Fruit fly (Drosophila melanogaster): ENCODE results near the gene tin.

Gene tin

DNA sequence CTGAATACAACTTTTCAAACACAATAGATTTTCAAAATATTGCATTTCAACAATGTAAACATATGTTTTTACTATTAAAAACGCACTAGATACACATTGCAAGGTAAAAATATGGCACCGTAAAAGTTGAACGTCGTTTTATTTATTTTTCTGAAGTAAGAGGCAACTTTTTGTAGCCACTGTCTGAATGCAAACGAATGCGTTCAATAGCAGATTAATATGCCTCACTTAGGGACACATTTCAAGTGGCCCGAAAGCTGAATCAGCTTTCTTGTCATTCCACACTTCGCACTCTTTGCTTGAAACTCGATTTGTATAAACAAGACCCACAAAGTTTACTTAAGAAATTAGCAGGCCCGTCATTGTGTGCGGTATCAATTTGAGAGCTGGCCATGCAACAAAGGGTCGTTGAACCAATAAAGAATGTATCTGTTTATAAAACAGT, 28.9 kb upstream of the tin start (continued):
- TF ChIP-seq CG6792 (GFP tag; optimal IDR thresholded peaks at IDR 0.05) (no peak), ss (GFP tag; optimal IDR thresholded peaks at IDR 0.05) (no peak), CG3032 (tag; optimal IDR thresholded peaks at IDR 0.05) (peak; percentile 1), Hr38 (GFP tag; optimal IDR thresholded peaks at IDR 0.05) (no peak), esn (GFP tag; optimal IDR thresholded peaks at IDR 0.05) (no peak), OdsH (GFP tag; optimal IDR thresholded peaks at IDR 0.05) (no peak), Eip93F (GFP tag; optimal IDR thresholded peaks at IDR 0.05) (peak; percentile 66), Met (GFP tag; optimal IDR thresholded peaks at IDR 0.05) (peak; percentile 65), CG11902 (GFP tag; optimal IDR thresholded peaks at IDR 0.05) (no peak), CG8632 (GFP tag; optimal IDR thresholded peaks at IDR 0.05) (no peak), dsx (GFP tag; optimal IDR thresholded peaks at IDR 0.05; ENCODE audit: poor library complexity, severe bottlenecking) (no peak), CG3919 (GFP tag; optimal IDR thresholded peaks at IDR 0.05) (no peak), CG6163 (GFP tag; IDR thresholded peaks at IDR 0.05) (no peak), fd59A (GFP tag; optimal IDR thresholded peaks at IDR 0.05) (no peak), lz (GFP tag; optimal IDR thresholded peaks at IDR 0.05) (peak; percentile 20)

DNA sequence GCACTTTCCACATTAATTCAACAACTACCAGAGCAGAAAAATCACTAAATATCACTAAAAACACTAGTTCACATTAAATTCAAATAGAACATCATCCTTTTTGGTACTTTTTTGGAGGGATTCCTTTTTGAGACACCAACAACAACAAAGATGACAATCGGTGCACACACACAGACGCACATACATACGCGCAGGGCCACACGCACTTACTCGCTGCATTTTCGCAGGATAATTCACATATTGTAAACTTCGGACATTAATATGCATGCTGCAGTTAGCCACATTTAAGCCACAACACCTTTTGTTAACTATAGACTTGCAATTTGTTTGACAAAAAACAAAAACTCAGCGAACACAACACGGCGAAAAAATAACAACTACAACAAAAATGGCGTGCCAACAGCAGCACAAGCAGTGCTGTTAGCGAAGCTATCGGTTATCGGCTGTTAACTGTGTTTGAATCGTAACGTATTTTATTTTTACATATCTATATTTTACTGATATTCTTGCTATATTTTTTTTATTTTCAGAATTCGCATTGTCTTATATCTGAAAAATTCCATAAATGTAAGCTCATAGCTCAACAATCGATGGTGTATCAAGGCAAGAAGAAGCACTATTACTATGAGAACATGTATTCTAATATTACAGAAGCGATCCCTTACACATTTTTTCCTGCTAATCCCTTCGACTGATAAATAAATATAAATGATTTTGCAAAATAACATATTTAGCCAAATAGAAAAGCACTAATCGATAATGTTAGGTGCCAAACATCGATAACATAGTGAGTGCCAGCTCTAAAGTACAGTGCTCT, 19.2 kb upstream of the tin start:
- TF ChIP-seq Ets21C (GFP tag; optimal IDR thresholded peaks at IDR 0.05): no peak
- TF ChIP-seq esn (GFP tag; optimal IDR thresholded peaks at IDR 0.05): peak; percentile 14

DNA sequence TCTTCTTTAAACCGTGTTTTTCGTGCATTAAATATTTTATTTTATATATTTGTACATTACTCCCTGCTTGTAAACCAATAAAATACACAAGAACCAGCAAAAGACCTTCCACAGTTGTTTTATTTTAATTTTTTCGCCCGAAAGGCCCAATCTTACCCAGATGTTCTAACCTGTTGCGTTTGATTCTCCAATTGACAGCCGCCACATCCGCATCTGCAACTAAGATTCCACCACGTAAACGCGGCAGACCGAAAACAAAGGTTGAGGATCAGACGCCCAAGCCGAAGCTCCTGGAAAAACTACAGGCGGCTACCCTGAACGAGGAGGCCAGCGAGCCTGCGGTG, 18.6 kb upstream of the tin start:
- TF ChIP-seq CG8119 (GFP tag; IDR thresholded peaks at IDR 0.05): no peak
- TF ChIP-seq Ets96B (tag; optimal IDR thresholded peaks at IDR 0.05): no peak
- TF ChIP-seq Sox15 (GFP tag; optimal IDR thresholded peaks at IDR 0.05): no peak
- no peak for TF ChIP-seq CG32006 (GFP tag; optimal IDR thresholded peaks at IDR 0.05)
- TF ChIP-seq Eip75B (GFP tag; optimal IDR thresholded peaks at IDR 0.05): no peak
- no peak for TF ChIP-seq CG3919 (GFP tag; optimal IDR thresholded peaks at IDR 0.05)
- TF ChIP-seq dsx (GFP tag; optimal IDR thresholded peaks at IDR 0.05; ENCODE audit: poor library complexity, severe bottlenecking): no peak
- TF ChIP-seq fd59A (GFP tag; optimal IDR thresholded peaks at IDR 0.05): no peak
- TF ChIP-seq CG31627 (GFP tag; optimal IDR thresholded peaks at IDR 0.05): no peak
- TF ChIP-seq net (GFP tag; optimal IDR thresholded peaks at IDR 0.05): no peak
- no peak for TF ChIP-seq CG1621 (tag; optimal IDR thresholded peaks at IDR 0.05)
- no peak for TF ChIP-seq dac (GFP tag; optimal IDR thresholded peaks at IDR 0.05)
- TF ChIP-seq esn (GFP tag; optimal IDR thresholded peaks at IDR 0.05): no peak
- no peak for TF ChIP-seq CG8632 (GFP tag; optimal IDR thresholded peaks at IDR 0.05)
- no peak for TF ChIP-seq vri (GFP tag; optimal IDR thresholded peaks at IDR 0.05)
- no peak for TF ChIP-seq svp (GFP tag)
- TF ChIP-seq Lpt (GFP tag; optimal IDR thresholded peaks at IDR 0.05): no peak

DNA sequence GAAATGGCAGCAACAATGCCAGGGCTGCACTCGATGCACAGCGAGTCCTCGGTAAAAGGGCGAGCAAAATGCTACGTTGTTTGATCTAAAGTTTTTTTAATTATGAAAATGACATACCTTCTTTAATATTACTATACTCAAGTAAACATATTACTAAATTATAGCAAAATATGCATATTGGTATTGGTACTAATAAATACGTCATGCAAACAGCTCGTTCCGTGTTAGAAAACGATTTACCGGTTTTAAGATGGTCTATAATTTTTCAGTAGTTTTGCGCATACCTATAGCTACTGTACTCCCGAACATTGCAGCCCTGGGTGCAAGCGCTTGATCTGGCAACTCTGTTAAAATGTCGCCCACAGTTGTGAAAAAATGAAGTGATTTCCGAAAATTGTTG, 13.5 kb upstream of the tin start:
- TF ChIP-seq fkh (GFP tag; optimal IDR thresholded peaks at IDR 0.05) (no peak), CG11294 (GFP tag; IDR thresholded peaks at IDR 0.05) (peak; percentile 93; the same call in 1 of the 2 replicates), lz (GFP tag; optimal IDR thresholded peaks at IDR 0.05) (peak; percentile 98), Ets96B (tag; optimal IDR thresholded peaks at IDR 0.05) (peak; percentile 93), Sox102F (GFP tag; optimal IDR thresholded peaks at IDR 0.05) (peak; percentile 95), Eip75B (GFP tag; optimal IDR thresholded peaks at IDR 0.05) (peak; percentile 95), CG10631 (GFP tag; optimal IDR thresholded peaks at IDR 0.05) (peak; percentile 98), Hr4 (GFP tag; optimal IDR thresholded peaks at IDR 0.05) (peak; percentile 98), achi (GFP tag; optimal IDR thresholded peaks at IDR 0.05) (peak; percentile 97), eg (GFP tag; IDR thresholded peaks at IDR 0.05) (peak; percentile 92; the same call in 2 of the 3 replicates), CG3919 (GFP tag; optimal IDR thresholded peaks at IDR 0.05) (peak; percentile 96), vri (GFP tag; optimal IDR thresholded peaks at IDR 0.05) (no peak), Sox14 (GFP tag; optimal IDR thresholded peaks at IDR 0.05) (peak; percentile 98), CG6808 (GFP tag; optimal IDR thresholded peaks at IDR 0.05) (peak; percentile 95), CG7368 (GFP tag; optimal IDR thresholded peaks at IDR 0.05) (no peak), CG10669 (GFP tag; optimal IDR thresholded peaks at IDR 0.05) (peak; percentile 94), CG9139 (GFP tag; optimal IDR thresholded peaks at IDR 0.05) (peak; percentile 87), CG6276 (GFP tag; optimal IDR thresholded peaks at IDR 0.05) (no peak), CG6854 (GFP tag; optimal IDR thresholded peaks at IDR 0.05) (peak; percentile 91), CG8632 (GFP tag; optimal IDR thresholded peaks at IDR 0.05) (peak; percentile 93), Eip93F (GFP tag; optimal IDR thresholded peaks at IDR 0.05) (peak; percentile 89), Smox (GFP tag; optimal IDR thresholded peaks at IDR 0.05) (peak; percentile 97), Gug (GFP tag; IDR thresholded peaks at IDR 0.05) (peak; percentile 94), fd59A (GFP tag; optimal IDR thresholded peaks at IDR 0.05) (peak; percentile 96), CG3032 (tag; optimal IDR thresholded peaks at IDR 0.05) (peak; percentile 97)
